Fruit fly (Drosophila melanogaster): ENCODE measurements around the gene eag.
A peak's percentile ranks its signal among the peaks of the same experiment; 100 is the strongest.

The eag gene

DNA sequence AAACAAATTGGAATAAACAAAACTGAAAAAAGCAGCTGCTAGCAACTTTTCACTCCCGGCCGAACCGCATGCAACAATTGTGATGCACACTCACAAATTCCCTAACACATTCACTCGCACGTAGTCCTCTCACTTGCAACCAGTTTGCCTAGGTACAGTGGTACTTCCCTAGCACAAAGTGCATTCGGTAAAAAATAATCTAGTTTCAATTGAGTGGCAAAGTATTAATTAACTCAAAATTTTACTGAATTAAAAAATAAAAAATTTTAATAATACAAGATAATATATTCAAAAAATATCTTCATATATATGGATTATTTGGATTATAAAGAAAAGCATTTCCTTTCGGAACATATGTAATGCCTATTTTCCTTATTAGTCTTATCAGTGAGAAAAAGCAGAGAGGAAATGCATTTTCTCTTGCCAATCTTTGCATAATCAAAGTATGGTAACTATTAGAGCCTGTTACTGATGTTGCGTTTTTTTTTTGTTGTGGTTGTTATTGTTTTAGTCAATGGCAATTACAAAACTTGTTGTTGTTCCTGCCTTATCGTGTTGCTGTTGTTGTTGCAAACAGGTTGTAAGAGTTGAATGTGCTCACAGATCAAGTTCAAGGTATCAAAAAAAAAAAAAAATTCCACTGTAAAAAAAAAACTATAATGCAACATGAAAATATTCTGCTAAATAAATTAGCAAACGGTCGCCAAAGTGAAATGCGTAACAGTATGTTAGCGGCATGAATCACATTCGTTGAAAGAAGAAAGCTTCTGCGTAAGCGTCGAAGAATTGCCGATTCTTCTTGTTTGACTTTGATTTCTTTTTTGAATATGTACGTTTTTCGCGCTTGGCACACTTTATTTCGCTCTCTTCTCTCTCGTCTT, 32.6 kb upstream of the eag start (continued):
- TF ChIP-seq Eip75B (GFP tag; optimal IDR thresholded peaks at IDR 0.05), result peak; percentile 25
- peak; percentile 38 for TF ChIP-seq achi (GFP tag; optimal IDR thresholded peaks at IDR 0.05)
- TF ChIP-seq CG9139 (GFP tag; optimal IDR thresholded peaks at IDR 0.05), result no peak
- peak; percentile 27 for TF ChIP-seq vri (GFP tag; optimal IDR thresholded peaks at IDR 0.05)
- TF ChIP-seq esn (GFP tag; optimal IDR thresholded peaks at IDR 0.05), result no peak
- no peak for TF ChIP-seq spab (GFP tag; optimal IDR thresholded peaks at IDR 0.05)
- TF ChIP-seq Lpt (GFP tag; optimal IDR thresholded peaks at IDR 0.05), result peak; percentile 36
- TF ChIP-seq CG31627 (GFP tag; optimal IDR thresholded peaks at IDR 0.05), result no peak
- TF ChIP-seq CG6163 (GFP tag; IDR thresholded peaks at IDR 0.05), result 0 out of 3 replicates have a peak, but pooled peaks have one; percentile 39
- TF ChIP-seq svp (GFP tag), result peak; percentile 65
- TF ChIP-seq CG15336 (GFP tag; IDR thresholded peaks at IDR 0.05), result peak; percentile 60
- TF ChIP-seq Ets21C (GFP tag; optimal IDR thresholded peaks at IDR 0.05), result no peak
- peak in 1 of 2 experiments; percentile 47 for TF ChIP-seq salr (GFP tag; optimal IDR thresholded peaks at IDR 0.05)
- peak; percentile 68 for TF ChIP-seq CG4318 (GFP tag; optimal IDR thresholded peaks at IDR 0.05)
- TF ChIP-seq CG3032 (tag; optimal IDR thresholded peaks at IDR 0.05), result no peak
- TF ChIP-seq CG10631 (GFP tag; optimal IDR thresholded peaks at IDR 0.05), result peak; percentile 55
- TF ChIP-seq Gug (GFP tag; IDR thresholded peaks at IDR 0.05), result no peak
- TF ChIP-seq topi (GFP tag; optimal IDR thresholded peaks at IDR 0.05), result peak; percentile 43
- no peak for TF ChIP-seq CG11762 (GFP tag; optimal IDR thresholded peaks at IDR 0.05; ENCODE audit: insufficient read depth)
- TF ChIP-seq CG6808 (GFP tag; optimal IDR thresholded peaks at IDR 0.05), result peak; percentile 39
- TF ChIP-seq lz (GFP tag; optimal IDR thresholded peaks at IDR 0.05), result peak; percentile 4
- no peak for TF ChIP-seq Sox102F (GFP tag; optimal IDR thresholded peaks at IDR 0.05)
- TF ChIP-seq CG7368 (GFP tag; optimal IDR thresholded peaks at IDR 0.05), result no peak
- TF ChIP-seq dsx (GFP tag; optimal IDR thresholded peaks at IDR 0.05; ENCODE audit: poor library complexity, severe bottlenecking), result peak; percentile 8
- peak; percentile 42 for TF ChIP-seq Hr4 (GFP tag; optimal IDR thresholded peaks at IDR 0.05)
- TF ChIP-seq CG8632 (GFP tag; optimal IDR thresholded peaks at IDR 0.05), result no peak
- no peak for TF ChIP-seq Blimp-1 (GFP tag; optimal IDR thresholded peaks at IDR 0.05)
- no peak for TF ChIP-seq Sox15 (GFP tag; optimal IDR thresholded peaks at IDR 0.05)
- peak; percentile 24 for TF ChIP-seq Smox (GFP tag; optimal IDR thresholded peaks at IDR 0.05)
- no peak for TF ChIP-seq CG11294 (GFP tag; IDR thresholded peaks at IDR 0.05)
- TF ChIP-seq ss (GFP tag; optimal IDR thresholded peaks at IDR 0.05), result peak in 1 of 2 experiments; percentile 28
- peak; percentile 73 for TF ChIP-seq CG32006 (GFP tag; optimal IDR thresholded peaks at IDR 0.05)
- TF ChIP-seq OdsH (GFP tag; optimal IDR thresholded peaks at IDR 0.05), result peak; percentile 10

DNA sequence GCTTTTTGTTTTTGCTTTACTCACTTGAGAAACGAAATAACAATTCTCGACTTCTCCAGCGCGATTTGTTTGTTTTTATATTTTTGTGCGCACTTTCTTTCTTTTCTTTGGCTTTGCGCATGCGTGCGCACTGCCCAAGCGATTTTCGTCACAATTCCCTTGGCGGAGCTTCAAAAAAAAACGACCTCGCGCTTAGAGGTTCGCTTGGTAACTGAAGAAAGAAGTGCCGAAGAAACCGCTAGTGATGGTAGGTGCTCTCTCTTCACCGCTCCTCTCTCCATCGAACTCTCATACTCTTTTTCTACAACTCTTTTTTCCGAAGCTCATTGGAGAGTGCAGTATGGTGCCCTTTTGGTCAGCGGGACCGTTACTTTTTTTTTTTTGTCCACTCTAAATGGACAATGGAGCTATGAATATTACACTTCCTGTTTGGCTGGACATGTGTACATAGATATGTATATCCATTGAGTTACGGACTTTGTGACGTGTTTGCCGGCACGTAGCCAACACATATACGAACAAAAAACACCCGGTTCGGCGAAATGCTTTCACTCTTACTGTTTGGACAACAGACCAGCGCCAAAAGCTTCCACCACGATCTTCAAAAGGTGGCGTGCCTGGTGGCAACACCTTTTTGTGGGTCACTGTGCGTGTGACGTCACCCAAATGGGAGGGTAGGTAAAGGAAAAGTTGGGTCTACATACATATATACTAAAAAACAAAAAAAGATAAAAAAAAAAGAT, 31.8 kb upstream of the eag start, which contains the start of gene CG9503:
Gene CG9503 (minus strand): TSS at position 217 of the 743 bp plus-strand sequence.
- TF ChIP-seq CG15336 (GFP tag; IDR thresholded peaks at IDR 0.05), result peak; percentile 29; the same call in 1 of the 2 replicates
- TF ChIP-seq vri (GFP tag; optimal IDR thresholded peaks at IDR 0.05), result peak; percentile 2
- TF ChIP-seq CG6792 (GFP tag; optimal IDR thresholded peaks at IDR 0.05), result no peak
- TF ChIP-seq CG6854 (GFP tag; optimal IDR thresholded peaks at IDR 0.05), result peak; percentile 25
- TF ChIP-seq CG32006 (GFP tag; optimal IDR thresholded peaks at IDR 0.05), result no peak
- no peak for TF ChIP-seq CG6276 (GFP tag; optimal IDR thresholded peaks at IDR 0.05)
- TF ChIP-seq CG8119 (GFP tag; IDR thresholded peaks at IDR 0.05), result no peak
- no peak for TF ChIP-seq CG4318 (GFP tag; optimal IDR thresholded peaks at IDR 0.05)
- TF ChIP-seq Ets21C (GFP tag; optimal IDR thresholded peaks at IDR 0.05), result no peak
- TF ChIP-seq acj6 (GFP tag; optimal IDR thresholded peaks at IDR 0.05), result no peak
- TF ChIP-seq CG3032 (tag; optimal IDR thresholded peaks at IDR 0.05), result no peak
- TF ChIP-seq fd59A (GFP tag; optimal IDR thresholded peaks at IDR 0.05), result no peak
- no peak for TF ChIP-seq CG16779 (tag; optimal IDR thresholded peaks at IDR 0.05)
- TF ChIP-seq CG31627 (GFP tag; optimal IDR thresholded peaks at IDR 0.05), result no peak
- peak; percentile 30 for TF ChIP-seq esn (GFP tag; optimal IDR thresholded peaks at IDR 0.05)
- TF ChIP-seq Smox (GFP tag; optimal IDR thresholded peaks at IDR 0.05), result no peak
- peak; percentile 63 for TF ChIP-seq Blimp-1 (GFP tag; optimal IDR thresholded peaks at IDR 0.05)
- no peak for TF ChIP-seq CG8632 (GFP tag; optimal IDR thresholded peaks at IDR 0.05)
- no peak for TF ChIP-seq Hr38 (GFP tag; optimal IDR thresholded peaks at IDR 0.05)
- no peak for TF ChIP-seq achi (GFP tag; optimal IDR thresholded peaks at IDR 0.05)
- peak; percentile 20 for TF ChIP-seq svp (GFP tag)
- no peak for TF ChIP-seq CG7368 (GFP tag; optimal IDR thresholded peaks at IDR 0.05)
- peak; percentile 47 for TF ChIP-seq Eip78C (GFP tag)
- TF ChIP-seq Eip75B (GFP tag; optimal IDR thresholded peaks at IDR 0.05), result no peak
